Worm (Caenorhabditis elegans) whole organism, L2 larva: ENCODE measurements around the gene glp-1.

ENCODE experiments used
- nhr-10 ChIP-seq: sonication (generic microtip); optimal IDR thresholded peaks from 2 replicates; lab custom pipeline; 2017; ENCODE audit warnings: missing biosample characterization, missing genetic modification characterization
- zag-1 ChIP-seq: fragments of 150-350 bp; optimal IDR thresholded peaks from 2 replicates; lab custom pipeline; 2014; ENCODE audit warnings: missing biosample characterization, missing genetic modification characterization
- ztf-1 ChIP-seq: fragments of 200-800 bp; sonication (Bioruptor generic); conservative IDR thresholded peaks from 2 replicates; pipeline ENCODE4 v1.3.6; 2022; ENCODE audit warnings: missing genetic modification characterization, missing compliant biosample characterization

glp-1 gene

ce11 chrIII:9145765-9146164 is 53.7 kb downstream of the glp-1 start, which contains the start of gene ZK512.8:
Gene ZK512.8, plus strand, starts transcription at chrIII:9146065.
- TF ChIP-seq ztf-1 (GFP tag; lab: Robert Waterston, UW): no peak

ce11 chrIII:9149132-9149531 is 57.1 kb downstream of the glp-1 start:
- TF ChIP-seq zag-1 (tag; lab: Kevin White, UChicago): no peak
- no peak for TF ChIP-seq nhr-10 (tag; lab: Kevin White, UChicago)
